Worm (Caenorhabditis elegans) whole organism, midembryonic: ENCODE data around the gene mbk-1.

ENCODE experiments used
- cog-1 ChIP-seq: sonication (generic microtip); optimal IDR thresholded peaks from 2 replicates; lab custom pipeline; 2016; ENCODE audit warnings: missing genetic modification characterization, missing compliant biosample characterization
- flt-1 ChIP-seq: fragments of 200-800 bp; sonication (Bioruptor generic); IDR thresholded peaks from 2 replicates; pipeline ENCODE4 v1.3.6; 2022; ENCODE audit warnings: missing genetic modification characterization, missing compliant biosample characterization
- klf-2 ChIP-seq: fragments of 200-800 bp; sonication (Bioruptor generic); conservative IDR thresholded peaks from 2 replicates; pipeline ENCODE4 v1.3.6; 2022; ENCODE audit warnings: missing genetic modification reagents, missing genetic modification characterization, missing compliant biosample characterization
- tab-1 ChIP-seq: fragments of 200-800 bp; sonication (Bioruptor generic); IDR thresholded peaks from 2 replicates; pipeline ENCODE4 v1.3.6; 2022; ENCODE audit warnings: missing genetic modification characterization, missing compliant biosample characterization
- ztf-23 ChIP-seq: fragments of 200-800 bp; sonication (Bioruptor generic); IDR thresholded peaks from 2 replicates; pipeline ENCODE4 v1.3.6; 2022; ENCODE audit warnings: missing genetic modification reagents, missing genetic modification characterization, missing compliant biosample characterization
- ztf-29 ChIP-seq: fragments of 200-800 bp; sonication (Bioruptor generic); IDR thresholded peaks from 2 replicates; pipeline ENCODE4 v1.3.6; 2022; ENCODE audit warnings: missing genetic modification reagents, missing genetic modification characterization, missing compliant biosample characterization

DNA sequence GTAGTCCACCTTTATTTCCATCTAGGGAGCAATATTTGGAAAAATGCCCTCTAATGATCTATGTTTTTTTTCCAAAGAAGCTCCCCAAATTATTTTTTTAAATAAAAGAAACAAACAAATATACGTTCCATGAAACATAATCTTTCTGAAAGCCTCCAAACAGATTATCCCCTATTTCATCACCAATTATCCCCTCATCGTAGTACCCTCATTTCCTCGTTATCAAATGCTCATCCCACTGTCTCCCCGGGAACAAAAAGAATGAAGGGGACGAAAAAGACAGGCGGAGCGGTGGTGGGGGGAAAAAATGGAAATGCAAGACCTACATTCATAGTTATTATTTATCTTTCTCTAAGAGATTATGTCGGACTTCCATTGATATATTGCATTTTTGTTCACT lies 26.9 kb downstream of the mbk-1 start:
- TF ChIP-seq cog-1 (tag; lab: Kevin White, UChicago) (no peak), ztf-29 (GFP tag; lab: Robert Waterston, UW) (no peak), ztf-23 (GFP tag; lab: Robert Waterston, UW) (no peak), tab-1 (GFP tag; lab: Robert Waterston, UW) (no peak), flt-1 (GFP tag; lab: Robert Waterston, UW) (no peak), klf-2 (no peak)
